Worm (Caenorhabditis elegans) whole organism, mixed stage, embryonic: ENCODE data around the gene pax-2.

Source experiments
- drap-1 ChIP-seq: fragments of 200-800 bp; sonication (Bioruptor generic); optimal IDR thresholded peaks from 3 replicates; lab custom pipeline; 2018; ENCODE audit warnings: mild to moderate bottlenecking, missing genetic modification characterization, missing compliant biosample characterization
- elt-1 ChIP-seq: sonication (generic microtip); optimal IDR thresholded peaks from 2 replicates; lab custom pipeline; 2017; ENCODE audit warnings: missing genetic modification characterization, mild to moderate bottlenecking, missing compliant biosample characterization, antibody characterized with exemption, moderate library complexity, borderline replicate concordance; ENCODE audit not compliant: insufficient read depth
- mep-1 ChIP-seq: fragments of 150-350 bp; optimal IDR thresholded peaks from 2 replicates; lab custom pipeline; 2017; ENCODE audit warnings: missing biosample characterization, missing genetic modification reagents, missing genetic modification characterization, inconsistent platforms
- nhr-12 ChIP-seq: fragments of 150-350 bp; optimal IDR thresholded peaks from 2 replicates; lab custom pipeline; 2014; ENCODE audit warnings: missing biosample characterization, missing genetic modification characterization
- nhr-237 ChIP-seq: fragments of 150-350 bp; optimal IDR thresholded peaks from 2 replicates; lab custom pipeline; 2014; ENCODE audit warnings: missing biosample characterization, missing genetic modification characterization
- nhr-28 ChIP-seq: fragments of 150-350 bp; optimal IDR thresholded peaks from 2 replicates; lab custom pipeline; 2014; ENCODE audit warnings: missing biosample characterization, missing genetic modification characterization
- nhr-76 ChIP-seq: sonication (generic microtip); optimal IDR thresholded peaks from 2 replicates; lab custom pipeline; 2017; ENCODE audit warnings: missing biosample characterization, missing genetic modification characterization
- pha-4 ChIP-seq: fragments of 150-350 bp; optimal IDR thresholded peaks from 2 replicates; lab custom pipeline; 2018; ENCODE audit warnings: missing biosample characterization, missing genetic modification reagents, missing genetic modification characterization
- snpc-4 ChIP-seq: fragments of 150-350 bp; optimal IDR thresholded peaks from 2 replicates; lab custom pipeline; 2014; ENCODE audit warnings: missing biosample characterization, missing genetic modification characterization
- unc-39 ChIP-seq: fragments of 150-350 bp; optimal IDR thresholded peaks from 2 replicates; lab custom pipeline; 2014; ENCODE audit warnings: missing biosample characterization, missing genetic modification characterization

DNA sequence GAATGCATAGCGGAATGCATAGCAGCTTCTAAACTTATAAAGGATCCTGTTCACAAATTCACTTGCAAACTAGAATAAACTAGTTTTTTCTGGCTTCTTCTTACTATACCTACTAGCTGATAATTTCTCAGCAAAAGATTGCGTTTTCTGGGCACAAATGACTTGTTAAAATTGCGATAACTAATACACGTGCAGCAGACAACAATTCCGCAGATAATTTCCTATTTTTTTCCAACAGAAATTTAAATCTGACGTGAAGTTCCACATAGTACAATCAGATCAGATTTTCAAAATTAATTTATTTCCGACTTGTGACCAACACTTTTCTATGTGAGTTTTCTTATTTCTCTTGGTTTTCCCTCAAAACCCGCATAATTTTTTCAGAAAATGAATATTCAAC, 39.8 kb downstream of the pax-2 start, which contains the start of gene scrm-8:
- TF ChIP-seq mep-1 (tag; lab: Kevin White, UChicago) (no peak), unc-39 (no peak), snpc-4 (no peak), drap-1 (GFP tag; lab: Kevin White, UChicago) (no peak), elt-1 (tag; lab: Kevin White, UChicago) (no peak), nhr-237 (tag; lab: Kevin White, UChicago) (no peak), nhr-28 (no peak), nhr-76 (no peak), nhr-12 (no peak), pha-4 (tag; lab: Kevin White, UChicago) (no peak)
